Fruit fly (Drosophila melanogaster): ENCODE measurements around the gene Jhbp4.
A peak's percentile ranks its signal among the peaks of the same experiment; 100 is the strongest.

The Jhbp4 gene

DNA sequence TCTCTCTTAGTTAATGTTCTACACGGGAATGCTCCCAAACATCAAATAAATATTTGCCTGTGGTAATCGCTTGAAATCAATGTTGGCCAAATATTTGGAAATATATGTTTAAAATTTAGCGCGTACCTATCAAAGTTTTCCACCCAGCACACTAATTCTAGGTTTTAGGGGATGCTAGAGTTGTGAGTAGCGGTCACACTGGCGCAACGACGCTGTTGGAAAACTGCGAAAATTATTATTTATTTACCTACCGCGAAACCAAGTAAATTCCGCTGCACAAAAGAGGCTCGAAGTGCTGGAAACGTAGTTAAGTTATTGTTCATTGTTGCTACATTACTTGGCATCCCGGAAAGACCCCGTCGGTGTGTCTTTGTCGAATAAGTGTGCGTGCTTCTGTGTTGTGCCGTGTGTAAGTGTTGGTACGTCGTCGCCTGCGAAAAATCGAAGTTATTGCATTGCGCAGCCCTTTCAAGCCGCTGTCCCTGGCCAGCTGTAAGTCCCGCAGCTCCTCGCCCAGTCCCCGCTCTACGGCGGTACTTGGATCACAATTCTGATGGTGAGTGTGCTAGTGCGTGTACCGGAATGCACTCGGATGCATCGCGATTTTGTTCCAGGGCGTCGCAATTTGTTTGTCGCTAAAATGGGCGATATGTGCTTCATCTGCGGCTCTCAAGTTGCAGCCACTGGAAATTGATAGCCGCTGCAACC is 7.5 kb downstream of the Jhbp4 start, which contains the start of gene msps (continued):
- TF ChIP-seq wor (GFP tag; IDR thresholded peaks at IDR 0.05) (no peak), chm (GFP tag; IDR thresholded peaks at IDR 0.05) (no peak), tup (GFP tag; optimal IDR thresholded peaks at IDR 0.05) (no peak), bowl (GFP tag; IDR thresholded peaks at IDR 0.05) (no peak), chinmo (GFP tag; IDR thresholded peaks at IDR 0.05; ENCODE audit: partially characterized antibody) (0 out of 4 replicates have a peak, but pooled peaks have one; percentile 49), CG17568 (GFP tag; optimal IDR thresholded peaks at IDR 0.05) (no peak), CG9609 (GFP tag; optimal IDR thresholded peaks at IDR 0.05) (no peak), CG14667 (GFP tag; IDR thresholded peaks at IDR 0.05) (no peak), tin (GFP tag; optimal IDR thresholded peaks at IDR 0.05) (no peak), ewg (GFP tag; optimal IDR thresholded peaks at IDR 0.05) (peak; percentile 28), Dfd (GFP tag; optimal IDR thresholded peaks at IDR 0.05) (no peak), CG7928 (GFP tag; optimal IDR thresholded peaks at IDR 0.05) (no peak), pros (GFP tag; optimal IDR thresholded peaks at IDR 0.05) (no peak), Dad (GFP tag; optimal IDR thresholded peaks at IDR 0.05) (no peak), slou (GFP tag; optimal IDR thresholded peaks at IDR 0.05) (no peak), schlank (tag; optimal IDR thresholded peaks at IDR 0.05) (no peak), nerfin-1 (tag; optimal IDR thresholded peaks at IDR 0.05) (peak; percentile 100), ems (GFP tag; optimal IDR thresholded peaks at IDR 0.05) (no peak), pb (GFP tag; optimal IDR thresholded peaks at IDR 0.05) (no peak), cg (GFP tag; optimal IDR thresholded peaks at IDR 0.05) (peak; percentile 81), wek (GFP tag; optimal IDR thresholded peaks at IDR 0.05) (no peak), twi (tag; optimal IDR thresholded peaks at IDR 0.05) (no peak), Dbx (GFP tag; IDR thresholded peaks at IDR 0.05) (no peak), Med (GFP tag) (peak; percentile 81), zfh2 (GFP tag; optimal IDR thresholded peaks at IDR 0.05) (no peak), Bgb (GFP tag; IDR thresholded peaks at IDR 0.05; ENCODE audit: partially characterized antibody) (peak; percentile 58; the same call in 1 of the 2 replicates), ttk (GFP tag; IDR thresholded peaks at IDR 0.05) (no peak), maf-S (GFP tag; optimal IDR thresholded peaks at IDR 0.05) (no peak), HLH3B (GFP tag; IDR thresholded peaks at IDR 0.05) (no peak), CG11093 (GFP tag; IDR thresholded peaks at IDR 0.05) (no peak), CG15696 (tag; optimal IDR thresholded peaks at IDR 0.05) (no peak), CG16813 (GFP tag; IDR thresholded peaks at IDR 0.05; ENCODE audit: partially characterized antibody) (no peak; the same call in 2 of the 3 replicates), CG14050 (GFP tag; IDR thresholded peaks at IDR 0.05) (no peak), Ptx1 (GFP tag; IDR thresholded peaks at IDR 0.05) (no peak), Hey (tag; optimal IDR thresholded peaks at IDR 0.05) (no peak), CG11398 (GFP tag; optimal IDR thresholded peaks at IDR 0.05) (no peak), corto (GFP tag; optimal IDR thresholded peaks at IDR 0.05) (no peak), trem (tag; optimal IDR thresholded peaks at IDR 0.05) (peak; percentile 39), CG18599 (GFP tag; optimal IDR thresholded peaks at IDR 0.05) (no peak), pum (GFP tag; optimal IDR thresholded peaks at IDR 0.05) (no peak), unc-4 (GFP tag; IDR thresholded peaks at IDR 0.05; ENCODE audit: partially characterized antibody) (no peak), CG7556 (GFP tag; optimal IDR thresholded peaks at IDR 0.05) (no peak), bsh (GFP tag; optimal IDR thresholded peaks at IDR 0.05) (no peak), Dek (tag; optimal IDR thresholded peaks at IDR 0.05) (no peak), CG11247 (GFP tag; IDR thresholded peaks at IDR 0.05) (no peak), CG12219 (GFP tag; optimal IDR thresholded peaks at IDR 0.05) (no peak), CG4820 (GFP tag; optimal IDR thresholded peaks at IDR 0.05) (no peak), sens (GFP tag) (peak; percentile 77), CG13287 (GFP tag; IDR thresholded peaks at IDR 0.05; ENCODE audit: partially characterized antibody) (no peak)
